Worm (Caenorhabditis elegans) whole organism, dauer: ENCODE measurements around the gene Y32G9A.12.

Source experiments
- unc-62 ChIP-seq: sonication (generic microtip); optimal IDR thresholded peaks from 2 replicates; lab custom pipeline; 2017; ENCODE audit warnings: missing biosample characterization, missing genetic modification reagents, missing genetic modification characterization

The Y32G9A.12 gene

ce11 chrV:1920105-1920504 lies at the start of gene Y32G9A.12:
Gene Y32G9A.12 (minus strand): TSS chrV:1920205.
- TF ChIP-seq unc-62 (GFP tag; lab: Kevin White, UChicago), result no peak

- TF ChIP-seq unc-62 (GFP tag; lab: Kevin White, UChicago), result no peak
Measured at ce11 chrV:1969690-1970089, 49.7 kb upstream of the Y32G9A.12 start.

ce11 chrV:1969228-1969627 lies 49.2 kb upstream of the Y32G9A.12 start, which contains the start of gene acs-3:
Gene acs-3 (plus strand): TSS chrV:1969528.
- no peak for TF ChIP-seq unc-62 (GFP tag; lab: Kevin White, UChicago)

ce11 chrV:1968809-1969208 lies 48.8 kb upstream of the Y32G9A.12 start:
- no peak for TF ChIP-seq unc-62 (GFP tag; lab: Kevin White, UChicago)

- TF ChIP-seq unc-62 (GFP tag; lab: Kevin White, UChicago), result no peak
Measured at ce11 chrV:1966962-1967361, 47.0 kb upstream of the Y32G9A.12 start.

ce11 chrV:1964806-1965205 lies 44.8 kb upstream of the Y32G9A.12 start, which contains the start of gene srj-15:
Gene srj-15 (minus strand): TSS chrV:1964906.
- TF ChIP-seq unc-62 (GFP tag; lab: Kevin White, UChicago), result no peak

ce11 chrV:1961453-1961852 lies 41.4 kb upstream of the Y32G9A.12 start, which contains the start of gene Y40B10B.1:
Gene Y40B10B.1 (minus strand): TSS chrV:1961553.
- no peak for TF ChIP-seq unc-62 (GFP tag; lab: Kevin White, UChicago)

- TF ChIP-seq unc-62 (GFP tag; lab: Kevin White, UChicago), result no peak
Measured at ce11 chrV:1957110-1957509, 37.1 kb upstream of the Y32G9A.12 start, which contains the start of gene fipr-25. Gene fipr-25 (plus strand): TSS chrV:1957410.

- no peak for TF ChIP-seq unc-62 (GFP tag; lab: Kevin White, UChicago)
Measured at ce11 chrV:1955246-1955645, 35.2 kb upstream of the Y32G9A.12 start.

- TF ChIP-seq unc-62 (GFP tag; lab: Kevin White, UChicago), result no peak
Measured at ce11 chrV:1945875-1946274, 25.9 kb upstream of the Y32G9A.12 start.

ce11 chrV:1943465-1943864 lies 23.5 kb upstream of the Y32G9A.12 start:
- TF ChIP-seq unc-62 (GFP tag; lab: Kevin White, UChicago), result no peak

ce11 chrV:1940472-1941221 lies 20.6 kb upstream of the Y32G9A.12 start:
- TF ChIP-seq unc-62 (GFP tag; lab: Kevin White, UChicago), result no peak

ce11 chrV:1937963-1938362 lies 18.0 kb upstream of the Y32G9A.12 start, which contains the start of gene glb-25:
Gene glb-25 (plus strand): TSS chrV:1938263.
- no peak for TF ChIP-seq unc-62 (GFP tag; lab: Kevin White, UChicago)

ce11 chrV:1935494-1935893 lies 15.5 kb upstream of the Y32G9A.12 start:
- TF ChIP-seq unc-62 (GFP tag; lab: Kevin White, UChicago), result no peak

ce11 chrV:1928473-1928872 lies 8.5 kb upstream of the Y32G9A.12 start:
- TF ChIP-seq unc-62 (GFP tag; lab: Kevin White, UChicago), result no peak

ce11 chrV:1927015-1927414 lies 7.0 kb upstream of the Y32G9A.12 start, which contains the start of gene T06A1.5:
Gene T06A1.5 (plus strand): TSS chrV:1927223.
- TF ChIP-seq unc-62 (GFP tag; lab: Kevin White, UChicago), result no peak

- TF ChIP-seq unc-62 (GFP tag; lab: Kevin White, UChicago), result no peak
Measured at ce11 chrV:1925487-1925886, 5.5 kb upstream of the Y32G9A.12 start, which contains the start of gene T06A1.1. Gene T06A1.1 (minus strand): TSS chrV:1925587.
